Fruit fly (Drosophila melanogaster) whole organism, embryonic: ENCODE measurements around the gene CG31823.

Experiments used
- B-H1 ChIP-seq: fragments of 200-800 bp; sonication (Bioruptor generic); IDR thresholded peaks from 3 replicates; pipeline ENCODE4 v1.3.6; 2022; ENCODE audit warnings: missing biosample characterization, missing genetic modification characterization
- CG1024 ChIP-seq: fragments of 200-800 bp; sonication (Bioruptor generic); IDR thresholded peaks from 2 replicates; pipeline ENCODE4 v1.3.6; 2022; ENCODE audit warnings: missing biosample characterization, missing genetic modification characterization
- CG10431 ChIP-seq: fragments of 200-800 bp; sonication (Bioruptor generic); optimal IDR thresholded peaks from 3 replicates; lab custom pipeline; 2018; ENCODE audit warnings: missing biosample characterization, mild to moderate bottlenecking, missing genetic modification characterization
- CG11696 ChIP-seq: fragments of 200-800 bp; sonication (Bioruptor generic); IDR thresholded peaks from 2 replicates; pipeline ENCODE4 v1.3.6; 2022; ENCODE audit warnings: missing biosample characterization, missing genetic modification characterization
- CG12155 ChIP-seq: fragments of 200-800 bp; sonication (Bioruptor generic); optimal IDR thresholded peaks from 3 replicates; lab custom pipeline; 2016; ENCODE audit warnings: missing biosample characterization, missing genetic modification characterization
- CG1233 ChIP-seq: fragments of 200-800 bp; sonication (Bioruptor generic); optimal IDR thresholded peaks from 4 replicates; lab custom pipeline; 2018; ENCODE audit warnings: missing biosample characterization, mild to moderate bottlenecking, missing genetic modification characterization
- CG13424 ChIP-seq: fragments of 200-800 bp; sonication (Bioruptor generic); optimal IDR thresholded peaks from 2 replicates; lab custom pipeline; 2019; ENCODE audit warnings: missing biosample characterization, mild to moderate bottlenecking, missing genetic modification characterization, moderate library complexity
- CG15269 ChIP-seq: fragments of 200-800 bp; sonication (Bioruptor generic); optimal IDR thresholded peaks from 2 replicates; lab custom pipeline; 2018; ENCODE audit warnings: missing biosample characterization, mild to moderate bottlenecking, missing genetic modification characterization, moderate library complexity
- CG1529 ChIP-seq: fragments of 200-800 bp; sonication (Bioruptor generic); optimal IDR thresholded peaks from 3 replicates; lab custom pipeline; 2018; ENCODE audit warnings: missing biosample characterization, missing genetic modification characterization
- CG17359 ChIP-seq: fragments of 200-800 bp; sonication (Bioruptor generic); optimal IDR thresholded peaks from 3 replicates; lab custom pipeline; 2018; ENCODE audit warnings: missing biosample characterization, mild to moderate bottlenecking, missing genetic modification characterization, moderate library complexity
- CG1792 ChIP-seq: fragments of 200-800 bp; sonication (Bioruptor generic); optimal IDR thresholded peaks from 2 replicates; lab custom pipeline; 2016; ENCODE audit warnings: missing biosample characterization, missing genetic modification characterization
- CG31365 ChIP-seq: fragments of 200-800 bp; sonication (Bioruptor generic); optimal IDR thresholded peaks from 2 replicates; lab custom pipeline; 2018; ENCODE audit warnings: missing biosample characterization, mild to moderate bottlenecking, missing genetic modification characterization
- CG31388 ChIP-seq: fragments of 200-800 bp; sonication (Bioruptor generic); optimal IDR thresholded peaks from 2 replicates; lab custom pipeline; 2016; ENCODE audit warnings: missing biosample characterization, missing genetic modification characterization
- CG3281 ChIP-seq: fragments of 200-800 bp; sonication (Bioruptor generic); optimal IDR thresholded peaks from 3 replicates; lab custom pipeline; 2017; ENCODE audit warnings: missing biosample characterization, mild to moderate bottlenecking, missing genetic modification characterization
- CG33213 ChIP-seq: fragments of 200-800 bp; sonication (Bioruptor generic); optimal IDR thresholded peaks from 3 replicates; lab custom pipeline; 2016; ENCODE audit warnings: missing biosample characterization, missing genetic modification characterization
- CG3407 ChIP-seq: fragments of 200-800 bp; sonication (Bioruptor generic); optimal IDR thresholded peaks from 2 replicates; lab custom pipeline; 2018; ENCODE audit warnings: missing biosample characterization, mild to moderate bottlenecking, missing genetic modification characterization
- CG43689 ChIP-seq: fragments of 200-800 bp; sonication (Bioruptor generic); IDR thresholded peaks from 2 replicates; pipeline ENCODE4 v1.3.6; 2022; ENCODE audit warnings: missing biosample characterization, missing genetic modification characterization
- CG8281 ChIP-seq: fragments of 200-800 bp; sonication (Bioruptor generic); optimal IDR thresholded peaks from 2 replicates; lab custom pipeline; 2018; ENCODE audit warnings: missing biosample characterization, mild to moderate bottlenecking, missing genetic modification characterization, moderate library complexity
- CG8290 ChIP-seq, 3 experiments: fragments of 200-800 bp; sonication (Bioruptor generic); optimal IDR thresholded peaks; 2 replicates each; lab custom pipeline; 2016 to 2019; ENCODE audit warnings: missing biosample characterization in 3 of 3, missing genetic modification characterization in 3 of 3, mild to moderate bottlenecking in 2 of 3, moderate library complexity in 1 of 3
- CG9215 ChIP-seq: fragments of 200-800 bp; sonication (Bioruptor generic); IDR thresholded peaks from 2 replicates; pipeline ENCODE4 v1.3.6; 2022; ENCODE audit warnings: missing biosample characterization, missing genetic modification characterization
- CG9727 ChIP-seq: fragments of 200-800 bp; sonication (Bioruptor generic); optimal IDR thresholded peaks from 3 replicates; lab custom pipeline; 2017; ENCODE audit warnings: missing biosample characterization, mild to moderate bottlenecking, missing genetic modification characterization
- CoRest ChIP-seq: fragments of 200-800 bp; sonication (Bioruptor generic); optimal IDR thresholded peaks from 3 replicates; lab custom pipeline; 2018; ENCODE audit warnings: missing biosample characterization, mild to moderate bottlenecking, missing genetic modification characterization, moderate library complexity
- Dek ChIP-seq: fragments of 200-800 bp; sonication (Bioruptor generic); optimal IDR thresholded peaks from 3 replicates; lab custom pipeline; 2019; ENCODE audit warnings: missing biosample characterization, mild to moderate bottlenecking, missing genetic modification characterization, moderate library complexity
- Doc2 ChIP-seq: fragments of 200-800 bp; sonication (Bioruptor generic); IDR thresholded peaks from 2 replicates; pipeline ENCODE4 v1.3.6; 2022; ENCODE audit warnings: missing biosample characterization, missing genetic modification characterization
- H2.0 ChIP-seq: fragments of 200-800 bp; sonication (Bioruptor generic); IDR thresholded peaks from 2 replicates; pipeline ENCODE4 v1.3.6; 2022; ENCODE audit warnings: missing biosample characterization, missing genetic modification characterization
- HLH3B ChIP-seq: fragments of 200-800 bp; sonication (Bioruptor generic); IDR thresholded peaks from 2 replicates; pipeline ENCODE4 v1.3.6; 2022; ENCODE audit warnings: missing biosample characterization, missing genetic modification characterization
- Hand ChIP-seq: fragments of 200-800 bp; sonication (Bioruptor generic); optimal IDR thresholded peaks from 2 replicates; lab custom pipeline; 2017; ENCODE audit warnings: mild to moderate bottlenecking, missing biosample characterization, missing genetic modification reagents, missing genetic modification characterization
- HmgZ ChIP-seq: fragments of 200-800 bp; sonication (Bioruptor generic); optimal IDR thresholded peaks from 2 replicates; lab custom pipeline; 2018; ENCODE audit warnings: missing biosample characterization, mild to moderate bottlenecking, missing genetic modification characterization
- Max ChIP-seq: fragments of 200-800 bp; sonication (Bioruptor generic); optimal IDR thresholded peaks from 2 replicates; lab custom pipeline; 2016; ENCODE audit warnings: missing biosample characterization, mild to moderate bottlenecking, missing genetic modification characterization
- Myb ChIP-seq: fragments of 200-800 bp; sonication (Bioruptor generic); optimal IDR thresholded peaks from 2 replicates; lab custom pipeline; 2016; ENCODE audit warnings: missing biosample characterization, missing genetic modification characterization
- NFAT ChIP-seq: fragments of 200-800 bp; sonication (Bioruptor generic); IDR thresholded peaks from 2 replicates; pipeline ENCODE4 v1.3.6; 2022; ENCODE audit warnings: missing biosample characterization, missing genetic modification characterization
- NK7.1 ChIP-seq: fragments of 200-800 bp; sonication (Bioruptor generic); optimal IDR thresholded peaks from 3 replicates; lab custom pipeline; 2016; ENCODE audit warnings: missing biosample characterization, missing genetic modification characterization
- Opbp ChIP-seq: fragments of 200-800 bp; sonication (Bioruptor generic); IDR thresholded peaks from 3 replicates; pipeline ENCODE4 v1.3.6; 2022; ENCODE audit warnings: missing biosample characterization, missing genetic modification characterization; ENCODE audit not compliant: partially characterized antibody
- Scr ChIP-seq: fragments of 200-800 bp; sonication (Bioruptor generic); IDR thresholded peaks from 2 replicates; pipeline ENCODE4 v1.3.6; 2022; ENCODE audit warnings: missing biosample characterization, missing genetic modification characterization; ENCODE audit not compliant: partially characterized antibody
- Sox102F ChIP-seq: fragments of 200-800 bp; sonication (Bioruptor generic); optimal IDR thresholded peaks from 2 replicates; lab custom pipeline; 2018; ENCODE audit warnings: missing biosample characterization, mild to moderate bottlenecking, missing genetic modification characterization, moderate library complexity
- abd-A ChIP-seq: fragments of 200-800 bp; sonication (Bioruptor generic); optimal IDR thresholded peaks from 3 replicates; lab custom pipeline; 2019; ENCODE audit warnings: missing biosample characterization, mild to moderate bottlenecking, missing genetic modification characterization, moderate library complexity
- ato ChIP-seq: fragments of 200-800 bp; sonication (Bioruptor generic); IDR thresholded peaks from 2 replicates; pipeline ENCODE4 v1.3.6; 2022; ENCODE audit warnings: missing biosample characterization, missing genetic modification characterization; ENCODE audit not compliant: partially characterized antibody
- bbx ChIP-seq: fragments of 200-800 bp; sonication (Bioruptor generic); IDR thresholded peaks from 2 replicates; pipeline ENCODE4 v1.3.6; 2022; ENCODE audit warnings: missing biosample characterization, missing genetic modification characterization; ENCODE audit not compliant: partially characterized antibody
- chn ChIP-seq: fragments of 200-800 bp; sonication (Bioruptor generic); optimal IDR thresholded peaks from 2 replicates; lab custom pipeline; 2016; ENCODE audit warnings: missing biosample characterization, missing genetic modification characterization
- en ChIP-seq: fragments of 200-800 bp; sonication (Bioruptor generic); optimal IDR thresholded peaks from 2 replicates; lab custom pipeline; 2016; ENCODE audit warnings: missing biosample characterization, missing genetic modification characterization
- ewg ChIP-seq: fragments of 200-800 bp; sonication (Bioruptor generic); optimal IDR thresholded peaks from 3 replicates; lab custom pipeline; 2017; ENCODE audit warnings: mild to moderate bottlenecking, missing biosample characterization, missing genetic modification reagents, missing genetic modification characterization
- fru ChIP-seq: fragments of >200 bp; optimal IDR thresholded peaks from 2 replicates; lab custom pipeline; 2017
- maf-S ChIP-seq: fragments of 200-800 bp; sonication (Bioruptor generic); optimal IDR thresholded peaks from 2 replicates; lab custom pipeline; 2016; ENCODE audit warnings: missing biosample characterization, missing genetic modification characterization
- oc ChIP-seq: fragments of 200-800 bp; sonication (Bioruptor generic); optimal IDR thresholded peaks from 2 replicates; lab custom pipeline; 2018; ENCODE audit warnings: missing biosample characterization, mild to moderate bottlenecking, missing genetic modification characterization, moderate library complexity
- scrt ChIP-seq: fragments of 200-800 bp; sonication (Bioruptor generic); optimal IDR thresholded peaks from 2 replicates; lab custom pipeline; 2018; ENCODE audit warnings: missing biosample characterization, mild to moderate bottlenecking, missing genetic modification characterization, moderate library complexity
- sd ChIP-seq: fragments of 200-800 bp; sonication (Bioruptor generic); optimal IDR thresholded peaks from 3 replicates; lab custom pipeline; 2018; ENCODE audit warnings: missing biosample characterization, mild to moderate bottlenecking, missing genetic modification characterization, moderate library complexity
- sug ChIP-seq: fragments of 200-800 bp; optimal IDR thresholded peaks from 2 replicates; lab custom pipeline; 2019; ENCODE audit warnings: missing biosample characterization, mild to moderate bottlenecking, missing genetic modification characterization, moderate library complexity
- tgo ChIP-seq: fragments of 200-800 bp; sonication (Bioruptor generic); IDR thresholded peaks from 3 replicates; pipeline ENCODE4 v1.3.6; 2022; ENCODE audit warnings: missing biosample characterization, missing genetic modification characterization

CG31823 gene

DNA sequence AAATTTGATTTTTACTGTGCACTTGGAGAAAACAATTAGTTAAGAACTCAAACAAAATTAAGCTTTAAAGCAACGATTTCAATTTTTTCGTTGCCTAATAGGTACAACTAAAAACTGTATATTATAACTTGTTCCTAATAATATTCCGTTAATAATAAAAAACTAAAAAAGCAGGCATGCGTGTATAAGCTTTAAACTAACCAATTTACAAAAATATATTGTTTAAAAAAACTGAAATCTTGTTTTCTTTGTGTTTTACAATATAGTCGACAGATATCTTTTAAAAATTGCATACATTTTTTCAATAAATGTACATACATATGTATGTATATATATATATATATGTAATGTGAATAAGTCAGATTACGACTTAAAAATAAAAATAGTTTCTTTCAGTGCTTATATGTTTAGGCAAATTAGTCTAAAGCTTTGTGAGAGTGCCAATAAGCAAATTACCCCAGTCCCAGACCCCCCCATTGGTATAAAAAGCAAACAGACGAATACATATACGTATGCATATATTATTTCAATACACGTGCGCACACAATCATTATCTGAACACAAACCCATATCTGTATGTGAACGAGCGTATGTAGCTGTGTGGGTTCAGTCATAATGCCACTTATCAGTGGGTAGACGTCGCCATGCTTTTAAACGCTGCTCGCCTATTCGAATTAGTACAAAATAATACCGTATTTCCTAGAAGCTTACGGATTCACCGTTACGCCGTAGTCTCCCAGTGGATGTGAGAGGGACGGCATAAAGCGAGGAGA is 12.8 kb upstream of the CG31823 start (continued):
- no peak for TF ChIP-seq en (GFP tag; lab: Kevin White, UChicago)
- 0 out of 2 replicates have a peak, but pooled peaks have one; percentile 17 for TF ChIP-seq bbx
- TF ChIP-seq CG15269 (tag; lab: Kevin White, UChicago), result peak; percentile 83
- no peak for TF ChIP-seq CG8290 (GFP tag; optimal IDR thresholded peaks at IDR 0.05; lab: Kevin White, UChicago)
- TF ChIP-seq CG8290 (tag; optimal IDR thresholded peaks at IDR 0.05; lab: Kevin White, UChicago), result peak in 1 of 2 experiments; percentile 84
- no peak for TF ChIP-seq CG12155
- peak; percentile 88 for TF ChIP-seq CG13424 (tag; lab: Kevin White, UChicago)
- TF ChIP-seq CG11696 (GFP tag; lab: Robert Waterston, UW), result 0 out of 2 replicates have a peak, but pooled peaks have one; percentile 12
- peak; percentile 70 for TF ChIP-seq Dek (tag; lab: Kevin White, UChicago)
- TF ChIP-seq Hand (GFP tag; lab: Kevin White, UChicago), result no peak
- TF ChIP-seq CG9727 (GFP tag; lab: Kevin White, UChicago), result peak; percentile 78
- TF ChIP-seq Sox102F (GFP tag; lab: Kevin White, UChicago), result peak; percentile 87
- TF ChIP-seq Scr (GFP tag; lab: Robert Waterston, UW), result no peak
- peak; percentile 98 for TF ChIP-seq abd-A (tag; lab: Kevin White, UChicago)
- peak; percentile 50 for TF ChIP-seq CG8281 (tag; lab: Kevin White, UChicago)
- no peak for TF ChIP-seq CG31365 (tag; lab: Kevin White, UChicago)
- peak; percentile 78 for TF ChIP-seq CG1233 (GFP tag; lab: Kevin White, UChicago)
- peak; percentile 34 for TF ChIP-seq scrt (GFP tag; lab: Kevin White, UChicago)
- TF ChIP-seq CG3407 (GFP tag; lab: Kevin White, UChicago), result peak; percentile 42
- no peak for TF ChIP-seq CG31388 (GFP tag; lab: Kevin White, UChicago)
- TF ChIP-seq ato, result no peak
- TF ChIP-seq B-H1 (GFP tag; lab: Robert Waterston, UW), result peak; percentile 54; the same call in 2 of the 3 replicates
- peak; percentile 72 for TF ChIP-seq sd
- TF ChIP-seq CG9215, result peak; percentile 49
- TF ChIP-seq fru (lab: Kevin White, UChicago), result no peak
- TF ChIP-seq NFAT (GFP tag; lab: Robert Waterston, UW), result no peak; the same call in 1 of the 2 replicates
- TF ChIP-seq NK7.1 (GFP tag; lab: Kevin White, UChicago), result no peak
- peak; percentile 94 for TF ChIP-seq CoRest
- peak; percentile 35 for TF ChIP-seq CG10431 (GFP tag; lab: Kevin White, UChicago)
- TF ChIP-seq tgo (GFP tag; lab: Robert Waterston, UW), result peak; percentile 56; the same call in 2 of the 3 replicates
- peak; percentile 72 for TF ChIP-seq CG17359 (tag; lab: Kevin White, UChicago)
- peak; percentile 98 for TF ChIP-seq sug (tag; lab: Kevin White, UChicago)
- peak; percentile 2 for TF ChIP-seq CG33213
- TF ChIP-seq CG1024, result no peak
- no peak for TF ChIP-seq CG43689 (GFP tag; lab: Robert Waterston, UW)
- TF ChIP-seq H2.0 (GFP tag; lab: Robert Waterston, UW), result no peak
- peak; percentile 64 for TF ChIP-seq oc
- TF ChIP-seq chn (GFP tag; lab: Kevin White, UChicago), result no peak
- peak; percentile 72 for TF ChIP-seq CG3281 (GFP tag; lab: Kevin White, UChicago)
- no peak for TF ChIP-seq Opbp (GFP tag; lab: Robert Waterston, UW)
- no peak for TF ChIP-seq CG1792 (GFP tag; lab: Kevin White, UChicago)
- TF ChIP-seq HLH3B, result 0 out of 2 replicates have a peak, but pooled peaks have one; percentile 6
- TF ChIP-seq Max (GFP tag; lab: Kevin White, UChicago), result no peak
- TF ChIP-seq HmgZ (tag; lab: Kevin White, UChicago), result peak; percentile 64
- TF ChIP-seq ewg, result peak; percentile 62
- TF ChIP-seq CG1529 (GFP tag; lab: Kevin White, UChicago), result peak; percentile 59
- no peak for TF ChIP-seq Doc2 (GFP tag; lab: Robert Waterston, UW)
- no peak for TF ChIP-seq Myb (GFP tag; lab: Kevin White, UChicago)
- no peak for TF ChIP-seq maf-S (GFP tag; lab: Kevin White, UChicago)
